Fruit fly (Drosophila melanogaster): Measurements from ENCODE around the gene beat-IIIc.

beat-IIIc gene

dm6 chr2L:17260577-17260976 is at the start of gene beat-IIIc:
TSS of gene beat-IIIc (minus strand) at chr2L:17260734.
- no peak for TF ChIP-seq CG8301 (tag; optimal IDR thresholded peaks at IDR 0.05)
- no peak for TF ChIP-seq Ets98B (GFP tag; IDR thresholded peaks at IDR 0.05)
- TF ChIP-seq Snoo (tag; optimal IDR thresholded peaks at IDR 0.05) = no peak
- no peak for TF ChIP-seq CG15710 (tag; optimal IDR thresholded peaks at IDR 0.05)
- no peak for TF ChIP-seq CG14655 (GFP tag; optimal IDR thresholded peaks at IDR 0.05)
- no peak for TF ChIP-seq CG13204 (GFP tag; optimal IDR thresholded peaks at IDR 0.05)
- no peak for TF ChIP-seq CG9948 (tag; optimal IDR thresholded peaks at IDR 0.05)
- no peak for TF ChIP-seq CG10348 (GFP tag; IDR thresholded peaks at IDR 0.05)
- TF ChIP-seq CG12605 (GFP tag; IDR thresholded peaks at IDR 0.05) = no peak
- TF ChIP-seq rn (GFP tag; IDR thresholded peaks at IDR 0.05) = no peak
- no peak for TF ChIP-seq EcR (GFP tag; optimal IDR thresholded peaks at IDR 0.05)

dm6 chr2L:17292102-17292501 is 31.6 kb upstream of the beat-IIIc start, which contains the start of gene CG6380:
TSS of gene CG6380 (minus strand) at chr2L:17292202.
- TF ChIP-seq CG10348 (GFP tag; IDR thresholded peaks at IDR 0.05) (no peak), D1 (tag; optimal IDR thresholded peaks at IDR 0.05) (no peak), CG8301 (tag; optimal IDR thresholded peaks at IDR 0.05) (no peak), Ets98B (GFP tag; IDR thresholded peaks at IDR 0.05) (no peak), CG12605 (GFP tag; IDR thresholded peaks at IDR 0.05) (no peak), Snoo (tag; optimal IDR thresholded peaks at IDR 0.05) (no peak), CG9948 (tag; optimal IDR thresholded peaks at IDR 0.05) (no peak), CG32121 (GFP tag; IDR thresholded peaks at IDR 0.05) (no peak), CG15710 (tag; optimal IDR thresholded peaks at IDR 0.05) (no peak), gl (tag; optimal IDR thresholded peaks at IDR 0.05) (no peak)

DNA sequence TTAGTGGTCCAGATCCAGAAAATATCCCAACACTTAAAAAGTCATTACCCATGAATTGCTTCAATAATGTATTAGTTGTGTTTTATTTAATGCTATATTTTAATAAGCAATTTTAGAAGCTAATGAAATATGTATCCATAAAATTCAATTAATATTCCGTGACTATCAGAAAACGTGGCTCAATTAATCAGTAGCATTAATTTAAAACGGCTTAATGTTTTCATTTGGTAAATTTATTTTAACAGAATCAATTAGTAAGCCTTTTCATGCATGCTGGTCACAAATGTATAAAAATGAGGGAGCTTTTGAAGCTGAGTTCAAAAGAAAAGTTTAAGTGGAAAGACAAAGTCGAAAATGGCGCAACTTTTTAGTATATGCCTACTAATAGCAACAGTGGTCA is 25.4 kb upstream of the beat-IIIc start, which contains the start of gene CG15140:
CG15140 (plus strand) TSS at position 301 of the 400 bp plus-strand sequence.
- TF ChIP-seq Pif1B (GFP tag; optimal IDR thresholded peaks at IDR 0.05) (no peak), CG8159 (tag; optimal IDR thresholded peaks at IDR 0.05) (no peak), rn (GFP tag; IDR thresholded peaks at IDR 0.05) (no peak), CG17806 (tag; optimal IDR thresholded peaks at IDR 0.05) (no peak), CG10348 (GFP tag; IDR thresholded peaks at IDR 0.05) (no peak), Snoo (tag; optimal IDR thresholded peaks at IDR 0.05) (no peak), CG8301 (tag; optimal IDR thresholded peaks at IDR 0.05) (no peak), gl (tag; optimal IDR thresholded peaks at IDR 0.05) (no peak), CG12605 (GFP tag; IDR thresholded peaks at IDR 0.05) (no peak), CG15710 (tag; optimal IDR thresholded peaks at IDR 0.05) (no peak), Pif1A (GFP tag; optimal IDR thresholded peaks at IDR 0.05) (no peak), CG32121 (GFP tag; IDR thresholded peaks at IDR 0.05) (no peak), fd96Ca (GFP tag; IDR thresholded peaks at IDR 0.05) (no peak), EcR (GFP tag; optimal IDR thresholded peaks at IDR 0.05) (no peak), CG34367 (tag; optimal IDR thresholded peaks at IDR 0.05) (no peak), D1 (tag; optimal IDR thresholded peaks at IDR 0.05) (no peak), CG14655 (GFP tag; optimal IDR thresholded peaks at IDR 0.05) (no peak), CG4496 (GFP tag; IDR thresholded peaks at IDR 0.05) (no peak)

DNA sequence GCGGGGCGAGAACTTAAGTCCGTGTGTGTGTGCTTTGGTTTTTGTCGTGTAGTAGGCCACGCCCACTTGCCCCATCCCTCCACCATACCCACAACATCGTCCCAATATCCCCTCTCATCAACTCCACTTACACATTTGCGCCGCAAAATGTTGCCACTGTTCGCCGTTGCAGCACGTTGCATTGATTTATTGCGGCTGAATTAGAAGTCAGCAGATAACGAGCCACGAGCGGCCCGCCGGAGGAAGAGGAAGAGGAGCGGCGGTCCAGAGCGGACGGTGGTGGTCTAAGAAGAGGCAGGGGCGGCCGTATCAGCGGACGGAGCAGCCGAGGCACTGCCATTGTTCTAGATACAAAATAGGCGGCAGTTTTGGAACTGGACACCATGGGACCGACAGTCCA is 9.2 kb upstream of the beat-IIIc start:
- no peak for TF ChIP-seq CG17806 (tag; optimal IDR thresholded peaks at IDR 0.05)
- TF ChIP-seq CG13204 (GFP tag; optimal IDR thresholded peaks at IDR 0.05) = peak; percentile 11
- no peak for TF ChIP-seq Ets98B (GFP tag; IDR thresholded peaks at IDR 0.05)
- TF ChIP-seq CG34367 (tag; optimal IDR thresholded peaks at IDR 0.05) = no peak
- no peak for TF ChIP-seq CG10348 (GFP tag; IDR thresholded peaks at IDR 0.05)

dm6 chr2L:17268088-17268755 is 7.7 kb upstream of the beat-IIIc start:
- TF ChIP-seq CG13204 (GFP tag; optimal IDR thresholded peaks at IDR 0.05) (peak; percentile 11), Snoo (tag; optimal IDR thresholded peaks at IDR 0.05) (peak; percentile 56), CG12605 (GFP tag; IDR thresholded peaks at IDR 0.05) (no peak), fd96Ca (GFP tag; IDR thresholded peaks at IDR 0.05) (0 out of 3 replicates have a peak, but pooled peaks have one; percentile 7), CG10348 (GFP tag; IDR thresholded peaks at IDR 0.05) (no peak), CG34367 (tag; optimal IDR thresholded peaks at IDR 0.05) (no peak), EcR (GFP tag; optimal IDR thresholded peaks at IDR 0.05) (peak; percentile 33), gl (tag; optimal IDR thresholded peaks at IDR 0.05) (no peak), CG8159 (tag; optimal IDR thresholded peaks at IDR 0.05) (no peak), rn (GFP tag; IDR thresholded peaks at IDR 0.05) (no peak), CG14655 (GFP tag; optimal IDR thresholded peaks at IDR 0.05) (no peak), CG17806 (tag; optimal IDR thresholded peaks at IDR 0.05) (no peak), Ets98B (GFP tag; IDR thresholded peaks at IDR 0.05) (no peak), CG4496 (GFP tag; IDR thresholded peaks at IDR 0.05) (peak; percentile 56; the same call in 2 of the 3 replicates), CG8301 (tag; optimal IDR thresholded peaks at IDR 0.05) (no peak), Pif1B (GFP tag; optimal IDR thresholded peaks at IDR 0.05) (no peak), CG9948 (tag; optimal IDR thresholded peaks at IDR 0.05) (no peak), D1 (tag; optimal IDR thresholded peaks at IDR 0.05) (no peak), CG15710 (tag; optimal IDR thresholded peaks at IDR 0.05) (no peak), CG32121 (GFP tag; IDR thresholded peaks at IDR 0.05) (no peak), Pif1A (GFP tag; optimal IDR thresholded peaks at IDR 0.05) (no peak)

dm6 chr2L:17267358-17267750 is 6.8 kb upstream of the beat-IIIc start:
- TF ChIP-seq Pif1B (GFP tag; optimal IDR thresholded peaks at IDR 0.05) (no peak), CG9948 (tag; optimal IDR thresholded peaks at IDR 0.05) (no peak), Pif1A (GFP tag; optimal IDR thresholded peaks at IDR 0.05) (no peak), CG13204 (GFP tag; optimal IDR thresholded peaks at IDR 0.05) (no peak), CG8159 (tag; optimal IDR thresholded peaks at IDR 0.05) (no peak), Snoo (tag; optimal IDR thresholded peaks at IDR 0.05) (no peak), fd96Ca (GFP tag; IDR thresholded peaks at IDR 0.05) (no peak), CG4496 (GFP tag; IDR thresholded peaks at IDR 0.05) (no peak), D1 (tag; optimal IDR thresholded peaks at IDR 0.05) (no peak)

All from whole organism, pupa.